Worm (Caenorhabditis elegans) whole organism, mixed stage, embryonic: ENCODE data around the gene emc-5.

Experiments used
- ceh-83 ChIP-seq: fragments of 200-800 bp; sonication (Bioruptor generic); optimal IDR thresholded peaks from 2 replicates; lab custom pipeline; 2018; ENCODE audit warnings: mild to moderate bottlenecking, missing genetic modification characterization, missing compliant biosample characterization
- ces-1 ChIP-seq: fragments of 150-350 bp; optimal IDR thresholded peaks from 2 replicates; lab custom pipeline; 2014; ENCODE audit warnings: missing biosample characterization, missing genetic modification reagents, missing genetic modification characterization
- elt-3 ChIP-seq: fragments of 150-350 bp; optimal IDR thresholded peaks from 2 replicates; lab custom pipeline; 2014; ENCODE audit warnings: missing biosample characterization, missing genetic modification characterization
- lin-13 ChIP-seq: fragments of 150-350 bp; optimal IDR thresholded peaks from 2 replicates; lab custom pipeline; 2014; ENCODE audit warnings: missing biosample characterization, missing genetic modification characterization
- mab-5 ChIP-seq: fragments of 150-350 bp; optimal IDR thresholded peaks from 2 replicates; lab custom pipeline; 2014; ENCODE audit warnings: missing biosample characterization, missing genetic modification characterization
- mep-1 ChIP-seq: fragments of 150-350 bp; optimal IDR thresholded peaks from 2 replicates; lab custom pipeline; 2017; ENCODE audit warnings: missing biosample characterization, missing genetic modification reagents, missing genetic modification characterization, inconsistent platforms
- nhr-12 ChIP-seq: fragments of 150-350 bp; optimal IDR thresholded peaks from 2 replicates; lab custom pipeline; 2014; ENCODE audit warnings: missing biosample characterization, missing genetic modification characterization
- nhr-237 ChIP-seq: fragments of 150-350 bp; optimal IDR thresholded peaks from 2 replicates; lab custom pipeline; 2014; ENCODE audit warnings: missing biosample characterization, missing genetic modification characterization
- nhr-28 ChIP-seq: fragments of 150-350 bp; optimal IDR thresholded peaks from 2 replicates; lab custom pipeline; 2014; ENCODE audit warnings: missing biosample characterization, missing genetic modification characterization
- nhr-76 ChIP-seq: sonication (generic microtip); optimal IDR thresholded peaks from 2 replicates; lab custom pipeline; 2017; ENCODE audit warnings: missing biosample characterization, missing genetic modification characterization
- sptf-1 ChIP-seq: sonication (generic microtip); optimal IDR thresholded peaks from 2 replicates; lab custom pipeline; 2017; ENCODE audit warnings: mild to moderate bottlenecking, missing genetic modification characterization, moderate library complexity, missing compliant biosample characterization

ce11 chrII:11526954-11527353, 30.4 kb downstream of the emc-5 start, which contains the start of gene age-1:
- TF ChIP-seq sptf-1 (no peak), nhr-76 (no peak), ces-1 (GFP tag; lab: Kevin White, UChicago) (no peak), mab-5 (no peak), nhr-12 (no peak), ceh-83 (GFP tag; lab: Kevin White, UChicago) (no peak), lin-13 (tag; lab: Kevin White, UChicago) (no peak), nhr-237 (tag; lab: Kevin White, UChicago) (no peak), mep-1 (tag; lab: Kevin White, UChicago) (no peak), elt-3 (tag; lab: Kevin White, UChicago) (no peak), nhr-28 (tag; lab: Kevin White, UChicago) (no peak)
